Worm (Caenorhabditis elegans) whole organism, L4 larva: ENCODE data around the gene Y53F4B.5.

Source experiments
- F44E2.7 ChIP-seq: fragments of 200-800 bp; sonication (Bioruptor generic); IDR thresholded peaks from 2 replicates; pipeline ENCODE4 v2.1.2; 2022; ENCODE audit warnings: missing genetic modification characterization, missing compliant biosample characterization
- Y48G9A.11 ChIP-seq: fragments of 200-800 bp; sonication (Bioruptor generic); IDR thresholded peaks from 2 replicates; pipeline ENCODE4 v1.3.6; 2022; ENCODE audit warnings: missing genetic modification reagents, missing genetic modification characterization, missing compliant biosample characterization
- Y5F2A.4 ChIP-seq: fragments of 200-800 bp; sonication (Bioruptor generic); optimal IDR thresholded peaks from 2 replicates; lab custom pipeline; 2018; ENCODE audit warnings: mild to moderate bottlenecking, missing genetic modification characterization, missing compliant biosample characterization
- Y75B8A.6 ChIP-seq: fragments of 200-800 bp; sonication (Bioruptor generic); IDR thresholded peaks from 2 replicates; pipeline ENCODE4 v1.3.6; 2022; ENCODE audit warnings: missing genetic modification reagents, missing genetic modification characterization, missing compliant biosample characterization
- ZK337.2 ChIP-seq: fragments of 200-800 bp; sonication (Bioruptor generic); IDR thresholded peaks from 2 replicates; pipeline ENCODE4 v1.3.6; 2022; ENCODE audit warnings: missing genetic modification reagents, missing genetic modification characterization, missing compliant biosample characterization
- aha-1 ChIP-seq: fragments of 150-350 bp; peaks from one replicate; lab custom pipeline; 2014; ENCODE audit warnings: missing biosample characterization, missing genetic modification characterization
- aly-2 ChIP-seq: sonication (generic microtip); optimal IDR thresholded peaks from 2 replicates; lab custom pipeline; 2018; ENCODE audit warnings: missing biosample characterization, missing genetic modification characterization
- arid-1 ChIP-seq: fragments of 200-800 bp; sonication (Bioruptor generic); conservative IDR thresholded peaks from 2 replicates; pipeline ENCODE4 v1.3.6; 2022; ENCODE audit warnings: missing genetic modification reagents, missing genetic modification characterization, missing compliant biosample characterization
- attf-4 ChIP-seq: sonication (generic microtip); optimal IDR thresholded peaks from 3 replicates; lab custom pipeline; 2017; ENCODE audit warnings: missing biosample characterization, missing genetic modification characterization
- ceh-82 ChIP-seq: sonication (generic microtip); optimal IDR thresholded peaks from 2 replicates; lab custom pipeline; 2017; ENCODE audit warnings: missing biosample characterization, missing genetic modification characterization
- cey-2 ChIP-seq: sonication (generic microtip); optimal IDR thresholded peaks from 3 replicates; lab custom pipeline; 2017; ENCODE audit warnings: missing genetic modification characterization, mild to moderate bottlenecking, missing compliant biosample characterization, antibody characterized with exemption, borderline replicate concordance; ENCODE audit not compliant: insufficient read depth
- ctbp-1 ChIP-seq: fragments of 200-800 bp; sonication (Bioruptor generic); IDR thresholded peaks from 2 replicates; pipeline ENCODE4 v1.3.6; 2022; ENCODE audit warnings: missing genetic modification reagents, missing genetic modification characterization, missing compliant biosample characterization
- dmd-8 ChIP-seq: fragments of 200-800 bp; sonication (Bioruptor generic); IDR thresholded peaks from 2 replicates; pipeline ENCODE4 v1.3.6; 2022; ENCODE audit warnings: missing genetic modification characterization, missing compliant biosample characterization
- egl-43 ChIP-seq: fragments of 200-800 bp; sonication (Bioruptor generic); IDR thresholded peaks from 2 replicates; pipeline ENCODE4 v1.3.6; 2022; ENCODE audit warnings: missing genetic modification reagents, missing genetic modification characterization, missing compliant biosample characterization
- fkh-10 ChIP-seq: fragments of 150-350 bp; optimal IDR thresholded peaks from 2 replicates; lab custom pipeline; 2014; ENCODE audit warnings: missing biosample characterization, missing genetic modification reagents, missing genetic modification characterization
- fos-1 ChIP-seq: fragments of 150-350 bp; optimal IDR thresholded peaks from 2 replicates; lab custom pipeline; 2014; ENCODE audit warnings: missing biosample characterization, missing genetic modification characterization
- hif-1 ChIP-seq, 2 experiments: sonication (generic microtip); optimal IDR thresholded peaks; 2 replicates each; lab custom pipeline; 2016 to 2017; ENCODE audit warnings: missing compliant biosample characterization in 2 of 2, missing genetic modification characterization in 2 of 2, missing genetic modification reagents in 2 of 2, missing genotype in 2 of 2, mild to moderate bottlenecking in 1 of 2
- hlh-30 ChIP-seq: sonication (generic microtip); optimal IDR thresholded peaks from 2 replicates; lab custom pipeline; 2017; ENCODE audit warnings: antibody characterized with exemption, mild to moderate bottlenecking, missing genetic modification characterization, missing compliant biosample characterization; ENCODE audit not compliant: insufficient read depth
- hmg-1.1 ChIP-seq: fragments of 200-800 bp; sonication (Bioruptor generic); IDR thresholded peaks from 2 replicates; pipeline ENCODE4 v1.3.6; 2022; ENCODE audit warnings: missing genetic modification reagents, missing genetic modification characterization, missing compliant biosample characterization
- jun-1 ChIP-seq: fragments of 150-350 bp; optimal IDR thresholded peaks from 2 replicates; lab custom pipeline; 2014; ENCODE audit warnings: missing biosample characterization, missing genetic modification reagents, missing genetic modification characterization
- lim-7 ChIP-seq: fragments of 200-800 bp; sonication (Bioruptor generic); IDR thresholded peaks from 2 replicates; pipeline ENCODE4 v1.3.6; 2022; ENCODE audit warnings: missing genetic modification characterization, missing compliant biosample characterization
- lin-1 ChIP-seq: fragments of 200-800 bp; sonication (Bioruptor generic); IDR thresholded peaks from 2 replicates; pipeline ENCODE4 v1.3.6; 2022; ENCODE audit warnings: missing genetic modification reagents, missing genetic modification characterization, missing compliant biosample characterization
- lin-13 ChIP-seq: fragments of 150-350 bp; optimal IDR thresholded peaks from 2 replicates; lab custom pipeline; 2014; ENCODE audit warnings: missing biosample characterization, missing genetic modification reagents, missing genetic modification characterization
- lin-29 ChIP-seq: fragments of 200-800 bp; sonication (Bioruptor generic); IDR thresholded peaks from 2 replicates; pipeline ENCODE4 v1.3.6; 2022; ENCODE audit warnings: missing genetic modification reagents, missing genetic modification characterization, missing compliant biosample characterization
- lin-38 ChIP-seq: fragments of 200-800 bp; sonication (Bioruptor generic); IDR thresholded peaks from 2 replicates; pipeline ENCODE4 v1.3.6; 2022; ENCODE audit warnings: missing genetic modification reagents, missing genetic modification characterization, missing compliant biosample characterization
- lir-3 ChIP-seq: sonication (generic microtip); optimal IDR thresholded peaks from 2 replicates; lab custom pipeline; 2016; ENCODE audit warnings: mild to moderate bottlenecking, missing genetic modification characterization, missing compliant biosample characterization
- madf-5 ChIP-seq, 2 experiments: fragments of 200-800 bp; sonication (Bioruptor generic); IDR thresholded peaks; 2 replicates each; pipeline ENCODE4 v1.3.6; 2022; ENCODE audit warnings: missing compliant biosample characterization in 2 of 2, missing genetic modification characterization in 2 of 2
- mdl-1 ChIP-seq, 2 experiments: fragments of 150-350 bp in 1 of 2; sonication (generic microtip) in 1 of 2; optimal IDR thresholded peaks; 2 replicates each; lab custom pipeline; 2014 to 2017; ENCODE audit warnings: missing biosample characterization in 2 of 2, missing genetic modification characterization in 2 of 2
- mes-2 ChIP-seq: sonication (generic microtip); optimal IDR thresholded peaks from 2 replicates; lab custom pipeline; 2016; ENCODE audit warnings: missing genotype, mild to moderate bottlenecking, missing genetic modification characterization, missing compliant biosample characterization; ENCODE audit not compliant: poor library complexity, severe bottlenecking
- nhr-111 ChIP-seq: fragments of 200-800 bp; sonication (Bioruptor generic); optimal IDR thresholded peaks from 2 replicates; lab custom pipeline; 2018; ENCODE audit warnings: mild to moderate bottlenecking, missing genetic modification characterization, missing compliant biosample characterization
- nhr-41 ChIP-seq: fragments of 200-800 bp; sonication (Bioruptor generic); IDR thresholded peaks from 2 replicates; pipeline ENCODE4 v1.3.6; 2022; ENCODE audit warnings: missing genetic modification reagents, missing genetic modification characterization, missing compliant biosample characterization
- pha-4 ChIP-seq, 2 experiments: fragments of 150-350 bp in 1 of 2; fragments of 200-800 bp in 1 of 2; sonication (Bioruptor generic) in 1 of 2; IDR thresholded peaks in 1 of 2; optimal IDR thresholded peaks in 1 of 2; 2 replicates each; pipeline versions ENCODE4 v1.3.6 to Lab custom; 2014 to 2022; ENCODE audit warnings: missing genetic modification characterization in 2 of 2, missing genetic modification reagents in 2 of 2, missing biosample characterization in 1 of 2, missing compliant biosample characterization in 1 of 2
- php-3 ChIP-seq: fragments of 200-800 bp; sonication (Bioruptor generic); IDR thresholded peaks from 2 replicates; pipeline ENCODE4 v1.3.6; 2022; ENCODE audit warnings: missing genetic modification reagents, missing genetic modification characterization, missing compliant biosample characterization
- set-16 ChIP-seq: fragments of 200-800 bp; sonication (Bioruptor generic); IDR thresholded peaks from 2 replicates; pipeline ENCODE4 v1.3.6; 2022; ENCODE audit warnings: missing genetic modification reagents, missing genetic modification characterization, missing compliant biosample characterization
- skn-1 ChIP-seq: fragments of 150-350 bp; optimal IDR thresholded peaks from 2 replicates; lab custom pipeline; 2014; ENCODE audit warnings: missing biosample characterization, missing genetic modification characterization
- snpc-1.2 ChIP-seq: fragments of 200-800 bp; sonication (Bioruptor generic); IDR thresholded peaks from 2 replicates; pipeline ENCODE4 v1.3.6; 2022; ENCODE audit warnings: missing genetic modification reagents, missing genetic modification characterization, missing compliant biosample characterization
- spr-1 ChIP-seq: sonication (generic microtip); optimal IDR thresholded peaks from 2 replicates; lab custom pipeline; 2016; ENCODE audit warnings: mild to moderate bottlenecking, missing genetic modification characterization, missing compliant biosample characterization
- spr-3 ChIP-seq: fragments of 200-800 bp; sonication (Bioruptor generic); optimal IDR thresholded peaks from 2 replicates; lab custom pipeline; 2018; ENCODE audit warnings: mild to moderate bottlenecking, missing genetic modification characterization, missing compliant biosample characterization
- unc-130 ChIP-seq: sonication (generic microtip); optimal IDR thresholded peaks from 2 replicates; lab custom pipeline; 2016; ENCODE audit warnings: missing genetic modification reagents, missing genetic modification characterization, missing compliant biosample characterization
- unc-39 ChIP-seq: sonication (generic microtip); optimal IDR thresholded peaks from 2 replicates; lab custom pipeline; 2017; ENCODE audit warnings: missing biosample characterization, missing genetic modification characterization
- unc-62 ChIP-seq, 3 experiments: fragments of 150-350 bp in 1 of 3; sonication (generic microtip); optimal IDR thresholded peaks in 2 of 3; peaks in 1 of 3; 1 replicate in 1 of 3; 2 replicates in 2 of 3; lab custom pipeline; 2014 to 2017; ENCODE audit warnings: missing biosample characterization in 3 of 3, missing genetic modification characterization in 3 of 3, missing genetic modification reagents in 3 of 3, missing genotype in 1 of 3
- vab-7 ChIP-seq: fragments of 200-800 bp; sonication (Bioruptor generic); IDR thresholded peaks from 2 replicates; pipeline ENCODE4 v1.3.6; 2022; ENCODE audit warnings: missing genetic modification reagents, missing genetic modification characterization, missing compliant biosample characterization
- zfp-2 ChIP-seq: sonication (generic microtip); optimal IDR thresholded peaks from 2 replicates; lab custom pipeline; 2016; ENCODE audit warnings: mild to moderate bottlenecking, missing genetic modification characterization, missing compliant biosample characterization
- zip-2 ChIP-seq: fragments of 150-350 bp; optimal IDR thresholded peaks from 2 replicates; lab custom pipeline; 2014; ENCODE audit warnings: missing biosample characterization, missing genetic modification characterization

Y53F4B.5 gene

ce11 chrII:15008481-15009057, 24.8 kb upstream of the Y53F4B.5 start:
- TF ChIP-seq set-16 (GFP tag; lab: Robert Waterston, UW) = peak; percentile 77
- TF ChIP-seq lin-38 (GFP tag; lab: Robert Waterston, UW) = 0 out of 2 replicates have a peak, but pooled peaks have one; percentile 4
- peak in 1 of 2 experiments; percentile 62 for TF ChIP-seq hif-1 (tag; optimal IDR thresholded peaks at IDR 0.05; lab: Kevin White, UChicago)
- TF ChIP-seq spr-3 = no peak
- no peak for TF ChIP-seq aly-2 (tag; lab: Kevin White, UChicago)
- no peak for TF ChIP-seq hlh-30
- TF ChIP-seq zip-2 (tag; lab: Kevin White, UChicago) = no peak
- 0 out of 2 replicates have a peak, but pooled peaks have one; percentile 21 for TF ChIP-seq vab-7
- no peak for TF ChIP-seq mdl-1 (tag; optimal IDR thresholded peaks at IDR 0.05; lab: Kevin White, UChicago)
- TF ChIP-seq, all 104 proteins: peak for 4

- TF ChIP-seq aha-1 (tag; lab: Kevin White, UChicago) = peak; percentile 58
- TF ChIP-seq unc-130 (GFP tag; lab: Kevin White, UChicago) = no peak
- peak; percentile 43; the same call in 1 of the 2 replicates for TF ChIP-seq egl-43 (GFP tag; lab: Robert Waterston, UW)
- TF ChIP-seq F44E2.7 (GFP tag; lab: Robert Waterston, UW) = no peak
- peak; percentile 70; the same call in 1 of the 2 replicates for TF ChIP-seq set-16 (GFP tag; lab: Robert Waterston, UW)
- 0 out of 2 replicates have a peak, but pooled peaks have one; percentile 11 for TF ChIP-seq php-3
- TF ChIP-seq, all 104 proteins: peak for 4
These were observed 21.3 kb upstream of the Y53F4B.5 start for ce11 chrII:15005118-15005517.

ce11 chrII:15004538-15004937, 20.7 kb upstream of the Y53F4B.5 start:
- no peak for TF ChIP-seq skn-1 (tag; lab: Kevin White, UChicago)
- TF ChIP-seq spr-1 = no peak
- TF ChIP-seq Y5F2A.4 (GFP tag; lab: Kevin White, UChicago) = peak; percentile 2
- TF ChIP-seq ZK337.2 (GFP tag; lab: Robert Waterston, UW) = no peak
- TF ChIP-seq Y75B8A.6 (GFP tag; lab: Robert Waterston, UW) = no peak
- no peak for TF ChIP-seq cey-2 (tag; lab: Kevin White, UChicago)
- TF ChIP-seq zfp-2 (tag; lab: Kevin White, UChicago) = no peak
- no peak for TF ChIP-seq jun-1 (tag; lab: Kevin White, UChicago)
- TF ChIP-seq nhr-111 = no peak
- TF ChIP-seq unc-62 (GFP tag; optimal IDR thresholded peaks at IDR 0.05 in 1 of 2; lab: Kevin White, UChicago) = no peak
- TF ChIP-seq unc-62 (tag; optimal IDR thresholded peaks at IDR 0.05; lab: Kevin White, UChicago) = no peak
- no peak for TF ChIP-seq madf-5 (GFP tag; IDR thresholded peaks at IDR 0.05; lab: Robert Waterston, UW)
- TF ChIP-seq lir-3 (tag; lab: Kevin White, UChicago) = no peak
- TF ChIP-seq Y48G9A.11 (GFP tag; lab: Robert Waterston, UW) = peak; percentile 63
- TF ChIP-seq ceh-82 (tag; lab: Kevin White, UChicago) = no peak
- TF ChIP-seq fkh-10 = no peak
- 0 out of 2 replicates have a peak, but pooled peaks have one; percentile 52 for TF ChIP-seq lim-7 (GFP tag; lab: Robert Waterston, UW)
- 0 out of 2 replicates have a peak, but pooled peaks have one; percentile 31 for TF ChIP-seq arid-1
- no peak for TF ChIP-seq mdl-1 (tag; optimal IDR thresholded peaks at IDR 0.05; lab: Kevin White, UChicago)
- TF ChIP-seq pha-4 (GFP tag; IDR thresholded peaks at IDR 0.05; lab: Robert Waterston, UW) = no peak
- TF ChIP-seq pha-4 (tag; optimal IDR thresholded peaks at IDR 0.05; lab: Kevin White, UChicago) = no peak
- no peak for TF ChIP-seq lin-1 (GFP tag; lab: Robert Waterston, UW)
- peak; percentile 39; the same call in 1 of the 2 replicates for TF ChIP-seq dmd-8 (GFP tag; lab: Robert Waterston, UW)
- TF ChIP-seq nhr-41 (GFP tag; lab: Robert Waterston, UW) = no peak
- TF ChIP-seq mes-2 (tag; lab: Kevin White, UChicago) = peak; percentile 15
- TF ChIP-seq fos-1 (tag; lab: Kevin White, UChicago) = no peak
- TF ChIP-seq lin-38 (GFP tag; lab: Robert Waterston, UW) = peak; percentile 83
- no peak for TF ChIP-seq set-16 (GFP tag; lab: Robert Waterston, UW)
- TF ChIP-seq lin-13 (GFP tag; lab: Kevin White, UChicago) = no peak
- no peak for TF ChIP-seq unc-39 (tag; lab: Kevin White, UChicago)
- TF ChIP-seq hmg-1.1 (GFP tag; lab: Robert Waterston, UW) = no peak
- TF ChIP-seq snpc-1.2 (GFP tag; lab: Robert Waterston, UW) = peak; percentile 25; the same call in 1 of the 2 replicates
- no peak for TF ChIP-seq vab-7
- no peak for TF ChIP-seq attf-4 (tag; lab: Kevin White, UChicago)
- TF ChIP-seq ctbp-1 (GFP tag; lab: Robert Waterston, UW) = 0 out of 2 replicates have a peak, but pooled peaks have one; percentile 24
- no peak for TF ChIP-seq lin-29 (GFP tag; lab: Robert Waterston, UW)
